Worm (Caenorhabditis elegans) whole organism, L4 larva: Measurements from ENCODE around the gene Y53C12B.7.

ENCODE experiments used
- ZK546.5 ChIP-seq, 2 experiments: sonication (generic microtip); optimal IDR thresholded peaks; 2 replicates each; lab custom pipeline; 2017; ENCODE audit warnings: missing biosample characterization in 2 of 2, missing genetic modification characterization in 2 of 2
- attf-4 ChIP-seq: sonication (generic microtip); optimal IDR thresholded peaks from 3 replicates; lab custom pipeline; 2017; ENCODE audit warnings: missing biosample characterization, missing genetic modification characterization
- ceh-20 ChIP-seq: fragments of 200-800 bp; sonication (Bioruptor generic); IDR thresholded peaks from 2 replicates; pipeline ENCODE4 v1.3.6; 2022; ENCODE audit warnings: missing genetic modification reagents, missing genetic modification characterization, missing compliant biosample characterization
- ceh-32 ChIP-seq: sonication (generic microtip); optimal IDR thresholded peaks from 2 replicates; lab custom pipeline; 2016; ENCODE audit warnings: mild to moderate bottlenecking, missing genetic modification characterization, missing compliant biosample characterization; ENCODE audit not compliant: poor library complexity
- ceh-44 ChIP-seq: fragments of 200-800 bp; sonication (Bioruptor generic); IDR thresholded peaks from 2 replicates; pipeline ENCODE4 v1.3.6; 2022; ENCODE audit warnings: missing genetic modification reagents, missing genetic modification characterization, missing compliant biosample characterization
- ceh-82 ChIP-seq: sonication (generic microtip); optimal IDR thresholded peaks from 2 replicates; lab custom pipeline; 2017; ENCODE audit warnings: missing biosample characterization, missing genetic modification characterization
- ces-1 ChIP-seq: fragments of 150-350 bp; sonication (generic microtip); optimal IDR thresholded peaks from 4 replicates; lab custom pipeline; 2014; ENCODE audit warnings: missing biosample characterization, missing genetic modification reagents, missing genetic modification characterization
- cey-2 ChIP-seq: sonication (generic microtip); optimal IDR thresholded peaks from 3 replicates; lab custom pipeline; 2017; ENCODE audit warnings: missing genetic modification characterization, mild to moderate bottlenecking, missing compliant biosample characterization, antibody characterized with exemption, borderline replicate concordance; ENCODE audit not compliant: insufficient read depth
- ctbp-1 ChIP-seq: fragments of 200-800 bp; sonication (Bioruptor generic); IDR thresholded peaks from 2 replicates; pipeline ENCODE4 v1.3.6; 2022; ENCODE audit warnings: missing genetic modification reagents, missing genetic modification characterization, missing compliant biosample characterization
- daf-16 ChIP-seq, 3 experiments: sonication (generic microtip); optimal IDR thresholded peaks; 2 replicates each; lab custom pipeline; 2016 to 2017; ENCODE audit warnings: missing genetic modification characterization in 3 of 3, missing genetic modification reagents in 3 of 3, mild to moderate bottlenecking in 2 of 3, missing compliant biosample characterization in 2 of 3, missing biosample characterization in 1 of 3, moderate library complexity in 1 of 3
- daf-8 ChIP-seq: fragments of 200-800 bp; sonication (Bioruptor generic); IDR thresholded peaks from 2 replicates; pipeline ENCODE4 v1.3.6; 2022; ENCODE audit warnings: missing genetic modification characterization, missing compliant biosample characterization
- dmd-6 ChIP-seq: fragments of 200-800 bp; sonication (Bioruptor generic); IDR thresholded peaks from 2 replicates; pipeline ENCODE4 v1.3.6; 2022; ENCODE audit warnings: missing genetic modification reagents, missing genetic modification characterization, missing compliant biosample characterization
- dmd-8 ChIP-seq: fragments of 200-800 bp; sonication (Bioruptor generic); IDR thresholded peaks from 2 replicates; pipeline ENCODE4 v1.3.6; 2022; ENCODE audit warnings: missing genetic modification characterization, missing compliant biosample characterization
- dpl-1 ChIP-seq: fragments of 150-350 bp; optimal IDR thresholded peaks from 2 replicates; lab custom pipeline; 2014; ENCODE audit warnings: missing biosample characterization, missing genetic modification reagents, missing genetic modification characterization
- duxl-1 ChIP-seq: sonication (generic microtip); optimal IDR thresholded peaks from 2 replicates; lab custom pipeline; 2016; ENCODE audit warnings: mild to moderate bottlenecking, missing genetic modification characterization, moderate library complexity, missing compliant biosample characterization; ENCODE audit not compliant: poor library complexity
- dve-1 ChIP-seq: sonication (generic microtip); optimal IDR thresholded peaks from 2 replicates; lab custom pipeline; 2017; ENCODE audit warnings: antibody characterized with exemption, mild to moderate bottlenecking, missing genetic modification characterization, missing compliant biosample characterization; ENCODE audit not compliant: insufficient read depth
- fkh-10 ChIP-seq: fragments of 150-350 bp; optimal IDR thresholded peaks from 2 replicates; lab custom pipeline; 2014; ENCODE audit warnings: missing biosample characterization, missing genetic modification reagents, missing genetic modification characterization
- fos-1 ChIP-seq: fragments of 150-350 bp; optimal IDR thresholded peaks from 2 replicates; lab custom pipeline; 2014; ENCODE audit warnings: missing biosample characterization, missing genetic modification characterization
- hlh-11 ChIP-seq: fragments of 200-800 bp; sonication (Bioruptor generic); optimal IDR thresholded peaks from 2 replicates; lab custom pipeline; 2018; ENCODE audit warnings: mild to moderate bottlenecking, missing genetic modification characterization, missing compliant biosample characterization
- lim-7 ChIP-seq: fragments of 200-800 bp; sonication (Bioruptor generic); IDR thresholded peaks from 2 replicates; pipeline ENCODE4 v1.3.6; 2022; ENCODE audit warnings: missing genetic modification characterization, missing compliant biosample characterization
- lin-1 ChIP-seq: fragments of 200-800 bp; sonication (Bioruptor generic); IDR thresholded peaks from 2 replicates; pipeline ENCODE4 v1.3.6; 2022; ENCODE audit warnings: missing genetic modification reagents, missing genetic modification characterization, missing compliant biosample characterization
- lin-13 ChIP-seq: fragments of 150-350 bp; optimal IDR thresholded peaks from 2 replicates; lab custom pipeline; 2014; ENCODE audit warnings: missing biosample characterization, missing genetic modification reagents, missing genetic modification characterization
- lin-29 ChIP-seq: fragments of 200-800 bp; sonication (Bioruptor generic); IDR thresholded peaks from 2 replicates; pipeline ENCODE4 v1.3.6; 2022; ENCODE audit warnings: missing genetic modification reagents, missing genetic modification characterization, missing compliant biosample characterization
- lin-38 ChIP-seq: fragments of 200-800 bp; sonication (Bioruptor generic); IDR thresholded peaks from 2 replicates; pipeline ENCODE4 v1.3.6; 2022; ENCODE audit warnings: missing genetic modification reagents, missing genetic modification characterization, missing compliant biosample characterization
- mdl-1 ChIP-seq, 2 experiments: fragments of 150-350 bp in 1 of 2; sonication (generic microtip) in 1 of 2; optimal IDR thresholded peaks; 2 replicates each; lab custom pipeline; 2014 to 2017; ENCODE audit warnings: missing biosample characterization in 2 of 2, missing genetic modification characterization in 2 of 2
- mep-1 ChIP-seq: fragments of 150-350 bp; sonication (generic microtip); optimal IDR thresholded peaks from 3 replicates; lab custom pipeline; 2014; ENCODE audit warnings: missing biosample characterization, missing genetic modification characterization
- mxl-3 ChIP-seq: fragments of 200-800 bp; sonication (Bioruptor generic); optimal IDR thresholded peaks from 2 replicates; lab custom pipeline; 2018; ENCODE audit warnings: mild to moderate bottlenecking, missing genetic modification characterization, missing compliant biosample characterization
- nhr-10 ChIP-seq: fragments of 150-350 bp; optimal IDR thresholded peaks from 2 replicates; lab custom pipeline; 2014; ENCODE audit warnings: missing biosample characterization, missing genetic modification characterization
- nhr-102 ChIP-seq: sonication (generic microtip); optimal IDR thresholded peaks from 2 replicates; lab custom pipeline; 2016; ENCODE audit warnings: mild to moderate bottlenecking, missing genetic modification characterization, moderate library complexity, missing compliant biosample characterization
- nhr-11 ChIP-seq: fragments of 150-350 bp; optimal IDR thresholded peaks from 2 replicates; lab custom pipeline; 2014; ENCODE audit warnings: missing biosample characterization, missing genetic modification characterization
- nhr-111 ChIP-seq: fragments of 200-800 bp; sonication (Bioruptor generic); optimal IDR thresholded peaks from 2 replicates; lab custom pipeline; 2018; ENCODE audit warnings: mild to moderate bottlenecking, missing genetic modification characterization, missing compliant biosample characterization
- nhr-237 ChIP-seq: sonication (generic microtip); optimal IDR thresholded peaks from 2 replicates; lab custom pipeline; 2017; ENCODE audit warnings: missing biosample characterization, missing genetic modification characterization
- nhr-28 ChIP-seq: fragments of 150-350 bp; optimal IDR thresholded peaks from 2 replicates; lab custom pipeline; 2014; ENCODE audit warnings: missing biosample characterization, missing genetic modification characterization
- nhr-48 ChIP-seq: sonication (generic microtip); optimal IDR thresholded peaks from 2 replicates; lab custom pipeline; 2016; ENCODE audit warnings: mild to moderate bottlenecking, missing genetic modification characterization, missing compliant biosample characterization
- nhr-77 ChIP-seq: fragments of 150-350 bp; optimal IDR thresholded peaks from 2 replicates; lab custom pipeline; 2014; ENCODE audit warnings: missing biosample characterization, missing genetic modification characterization
- php-3 ChIP-seq: fragments of 200-800 bp; sonication (Bioruptor generic); IDR thresholded peaks from 2 replicates; pipeline ENCODE4 v1.3.6; 2022; ENCODE audit warnings: missing genetic modification reagents, missing genetic modification characterization, missing compliant biosample characterization
- pqm-1 ChIP-seq: sonication (generic microtip); optimal IDR thresholded peaks from 2 replicates; lab custom pipeline; 2017; ENCODE audit warnings: missing biosample characterization, missing genetic modification characterization
- saeg-2 ChIP-seq: fragments of 200-800 bp; sonication (Bioruptor generic); IDR thresholded peaks from 2 replicates; pipeline ENCODE4 v1.3.6; 2022; ENCODE audit warnings: missing genetic modification reagents, missing genetic modification characterization, missing compliant biosample characterization
- set-16 ChIP-seq: fragments of 200-800 bp; sonication (Bioruptor generic); IDR thresholded peaks from 2 replicates; pipeline ENCODE4 v1.3.6; 2022; ENCODE audit warnings: missing genetic modification reagents, missing genetic modification characterization, missing compliant biosample characterization
- snpc-1.2 ChIP-seq: fragments of 200-800 bp; sonication (Bioruptor generic); IDR thresholded peaks from 2 replicates; pipeline ENCODE4 v1.3.6; 2022; ENCODE audit warnings: missing genetic modification reagents, missing genetic modification characterization, missing compliant biosample characterization
- spr-1 ChIP-seq: sonication (generic microtip); optimal IDR thresholded peaks from 2 replicates; lab custom pipeline; 2016; ENCODE audit warnings: mild to moderate bottlenecking, missing genetic modification characterization, missing compliant biosample characterization
- tag-97 ChIP-seq: fragments of 200-800 bp; sonication (Bioruptor generic); IDR thresholded peaks from 2 replicates; pipeline ENCODE4 v1.3.6; 2022; ENCODE audit warnings: missing genetic modification characterization, missing compliant biosample characterization
- unc-39 ChIP-seq: sonication (generic microtip); optimal IDR thresholded peaks from 2 replicates; lab custom pipeline; 2017; ENCODE audit warnings: missing biosample characterization, missing genetic modification characterization
- zip-11 ChIP-seq: fragments of 200-800 bp; sonication (Bioruptor generic); IDR thresholded peaks from 2 replicates; pipeline ENCODE4 v1.3.6; 2022; ENCODE audit warnings: missing genetic modification characterization, missing compliant biosample characterization
- zip-2 ChIP-seq: fragments of 150-350 bp; optimal IDR thresholded peaks from 2 replicates; lab custom pipeline; 2014; ENCODE audit warnings: missing biosample characterization, missing genetic modification characterization
- ztf-11 ChIP-seq: fragments of 150-350 bp; optimal IDR thresholded peaks from 2 replicates; lab custom pipeline; 2014; ENCODE audit warnings: missing biosample characterization, missing genetic modification characterization

Y53C12B.7 gene

DNA sequence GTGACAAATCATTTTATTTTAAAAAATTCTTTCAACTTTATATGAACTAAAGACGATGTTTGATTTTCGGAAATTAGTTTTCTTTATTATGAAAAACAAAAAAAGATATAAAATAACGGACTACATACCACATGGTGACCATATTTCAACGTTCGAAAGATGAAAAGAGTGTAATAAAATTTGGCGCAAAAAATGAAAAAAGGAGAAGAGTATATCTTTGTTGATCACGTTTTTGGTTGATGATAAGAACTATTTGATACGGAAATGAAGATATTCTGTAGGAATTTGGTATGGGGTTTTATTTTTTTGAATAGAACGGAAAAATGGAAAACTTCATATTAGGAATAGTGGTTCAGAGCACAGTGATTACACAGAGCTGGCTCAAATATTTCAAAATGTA, at the start of gene Y53C12B.7:
Y53C12B.7 (minus strand) TSS at position 163 of the 400 bp plus-strand sequence.
- no peak for TF ChIP-seq dpl-1 (GFP tag; lab: Kevin White, UChicago)
- peak; percentile 24 for TF ChIP-seq cey-2
- TF ChIP-seq mxl-3 (GFP tag; lab: Kevin White, UChicago): peak; percentile 29
- no peak for TF ChIP-seq mep-1 (tag; lab: Kevin White, UChicago)
- TF ChIP-seq dmd-6 (GFP tag; lab: Robert Waterston, UW): peak; percentile 29
- no peak for TF ChIP-seq ces-1 (GFP tag; lab: Kevin White, UChicago)
- TF ChIP-seq duxl-1 (tag; lab: Kevin White, UChicago): no peak

DNA sequence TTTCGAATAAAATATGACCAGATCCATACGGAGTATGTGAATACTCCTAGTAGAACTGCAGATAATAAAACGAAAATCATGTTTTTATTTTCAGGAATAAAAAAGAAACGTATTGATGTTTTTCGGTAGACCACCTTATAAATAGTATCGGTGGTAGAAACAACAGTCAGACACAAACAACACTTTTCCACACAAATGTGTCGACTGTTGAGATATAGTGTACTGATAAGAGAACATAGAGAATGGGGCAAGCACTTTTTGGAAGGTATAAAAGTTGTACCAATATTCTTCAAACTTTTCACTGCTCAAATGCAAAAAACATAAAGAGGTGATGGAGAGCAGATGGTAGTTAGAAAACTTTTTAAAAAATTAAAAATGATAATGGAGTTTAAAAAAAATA, 49.6 kb upstream of the Y53C12B.7 start, which contains the start of gene cyp-13A6:
cyp-13A6 (minus strand) TSS at position 180 of the 400 bp plus-strand sequence.
- no peak for TF ChIP-seq ztf-11 (tag; lab: Kevin White, UChicago)
- TF ChIP-seq nhr-28 (tag; lab: Kevin White, UChicago): peak; percentile 63
- TF ChIP-seq hlh-11: peak; percentile 18
- TF ChIP-seq dmd-6 (GFP tag; lab: Robert Waterston, UW): peak; percentile 46; the same call in 1 of the 2 replicates
- no peak for TF ChIP-seq daf-16 (GFP tag; optimal IDR thresholded peaks at IDR 0.05; lab: Kevin White, UChicago)
- peak; percentile 68 for TF ChIP-seq daf-16 (tag; optimal IDR thresholded peaks at IDR 0.05; lab: Kevin White, UChicago)
- TF ChIP-seq dmd-8 (GFP tag; lab: Robert Waterston, UW): no peak

DNA sequence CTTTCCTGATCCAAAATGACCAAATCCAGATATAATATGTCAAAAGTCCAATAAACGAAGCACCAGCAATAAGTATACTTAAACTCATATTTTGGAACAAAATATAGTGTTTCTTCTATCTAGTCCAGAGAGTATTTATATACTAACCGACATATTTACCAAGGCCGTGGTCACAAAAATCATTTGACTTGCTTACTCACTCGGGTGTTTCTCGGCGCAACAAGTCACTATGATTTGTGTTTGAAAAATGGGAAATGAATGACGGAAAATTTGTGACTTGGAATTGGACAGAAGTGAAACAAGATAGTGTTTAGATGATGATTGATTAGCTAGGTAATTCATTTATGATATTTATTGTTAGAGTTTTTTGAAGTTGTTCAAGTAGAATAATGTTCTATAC, 47.2 kb upstream of the Y53C12B.7 start, which contains the start of gene cyp-13A5:
cyp-13A5 (minus strand) TSS at position 112 of the 400 bp plus-strand sequence.
- no peak for TF ChIP-seq nhr-111 (GFP tag; lab: Kevin White, UChicago)
- TF ChIP-seq set-16 (GFP tag; lab: Robert Waterston, UW): no peak
- TF ChIP-seq ceh-32 (tag; lab: Kevin White, UChicago): no peak
- TF ChIP-seq daf-8 (GFP tag; lab: Robert Waterston, UW): no peak
- no peak for TF ChIP-seq lin-1 (GFP tag; lab: Robert Waterston, UW)
- TF ChIP-seq hlh-11: peak; percentile 73
- no peak for TF ChIP-seq lin-29
- peak; percentile 73 for TF ChIP-seq nhr-77 (tag; lab: Kevin White, UChicago)
- no peak for TF ChIP-seq cey-2
- no peak for TF ChIP-seq nhr-48 (tag; lab: Kevin White, UChicago)
- no peak for TF ChIP-seq lin-38 (GFP tag; lab: Robert Waterston, UW)
- TF ChIP-seq ceh-44 (GFP tag; lab: Robert Waterston, UW): no peak
- TF ChIP-seq dmd-8 (GFP tag; lab: Robert Waterston, UW): no peak
- no peak for TF ChIP-seq php-3 (GFP tag; lab: Robert Waterston, UW)
- no peak for TF ChIP-seq ZK546.5 (tag; optimal IDR thresholded peaks at IDR 0.05; lab: Kevin White, UChicago)
- no peak for TF ChIP-seq dpl-1 (GFP tag; lab: Kevin White, UChicago)
- no peak for TF ChIP-seq saeg-2 (GFP tag; lab: Robert Waterston, UW)
- TF ChIP-seq ctbp-1: no peak
- peak; percentile 59 for TF ChIP-seq pqm-1 (tag; lab: Kevin White, UChicago)
- peak; percentile 26 for TF ChIP-seq mxl-3 (GFP tag; lab: Kevin White, UChicago)
- TF ChIP-seq attf-4 (tag; lab: Kevin White, UChicago): no peak
- no peak for TF ChIP-seq nhr-237 (tag; lab: Kevin White, UChicago)
- no peak for TF ChIP-seq nhr-10 (tag; lab: Kevin White, UChicago)
- no peak for TF ChIP-seq duxl-1 (tag; lab: Kevin White, UChicago)
- peak; percentile 43; the same call in 1 of the 2 replicates for TF ChIP-seq ceh-20 (GFP tag; lab: Robert Waterston, UW)
- TF ChIP-seq nhr-102 (tag; lab: Kevin White, UChicago): peak; percentile 64
- TF ChIP-seq spr-1: no peak
- peak; percentile 28 for TF ChIP-seq dve-1 (tag; lab: Kevin White, UChicago)
- no peak for TF ChIP-seq snpc-1.2 (GFP tag; lab: Robert Waterston, UW)
- no peak for TF ChIP-seq tag-97 (GFP tag; lab: Robert Waterston, UW)
- TF ChIP-seq lin-13: no peak
- TF ChIP-seq nhr-11: peak; percentile 19
- TF ChIP-seq fos-1: no peak
- peak; percentile 89 for TF ChIP-seq nhr-28 (tag; lab: Kevin White, UChicago)
- no peak for TF ChIP-seq unc-39 (tag; lab: Kevin White, UChicago)
- TF ChIP-seq mdl-1 (tag; optimal IDR thresholded peaks at IDR 0.05; lab: Kevin White, UChicago): peak in 1 of 2 experiments; percentile 46
- no peak for TF ChIP-seq fkh-10 (GFP tag; lab: Kevin White, UChicago)
- no peak for TF ChIP-seq zip-2 (tag; lab: Kevin White, UChicago)
- no peak for TF ChIP-seq lim-7 (GFP tag; lab: Robert Waterston, UW)
- TF ChIP-seq ceh-82 (tag; lab: Kevin White, UChicago): no peak
- TF ChIP-seq ces-1 (GFP tag; lab: Kevin White, UChicago): no peak
- TF ChIP-seq zip-11 (GFP tag; lab: Robert Waterston, UW): no peak
